Worm (Caenorhabditis elegans) whole organism, early embryonic: ENCODE results near the gene nep-11.

Experiments
- B0310.2 ChIP-seq: sonication (generic microtip); optimal IDR thresholded peaks from 2 replicates; lab custom pipeline; 2016; ENCODE audit warnings: mild to moderate bottlenecking, missing genetic modification characterization, missing compliant biosample characterization
- F13C5.2 ChIP-seq: sonication (generic microtip); optimal IDR thresholded peaks from 2 replicates; lab custom pipeline; 2017; ENCODE audit warnings: mild to moderate bottlenecking, missing genetic modification characterization, inconsistent platforms, missing compliant biosample characterization
- aly-1 ChIP-seq: sonication (generic microtip); optimal IDR thresholded peaks from 2 replicates; lab custom pipeline; 2016; ENCODE audit warnings: missing genetic modification characterization, missing compliant biosample characterization
- ama-1 ChIP-seq: fragments of 150-350 bp; optimal IDR thresholded peaks from 2 replicates; lab custom pipeline; 2014
- ceh-13 ChIP-seq: fragments of 200-800 bp; sonication (Bioruptor generic); optimal IDR thresholded peaks from 2 replicates; lab custom pipeline; 2018; ENCODE audit warnings: mild to moderate bottlenecking, missing genetic modification characterization, missing compliant biosample characterization
- ceh-36 ChIP-seq: sonication (generic microtip); optimal IDR thresholded peaks from 2 replicates; lab custom pipeline; 2016; ENCODE audit warnings: missing genetic modification characterization, inconsistent platforms, missing compliant biosample characterization
- ets-7 ChIP-seq: sonication (generic microtip); optimal IDR thresholded peaks from 2 replicates; lab custom pipeline; 2016; ENCODE audit warnings: missing genotype, missing genetic modification characterization, missing compliant biosample characterization
- flt-1 ChIP-seq: fragments of 200-800 bp; sonication (Bioruptor generic); IDR thresholded peaks from 2 replicates; pipeline ENCODE4 v1.3.6; 2022; ENCODE audit warnings: missing genetic modification characterization, missing compliant biosample characterization
- hmbx-1 ChIP-seq: sonication (generic microtip); optimal IDR thresholded peaks from 2 replicates; lab custom pipeline; 2016; ENCODE audit warnings: mild to moderate bottlenecking, missing genetic modification characterization, missing compliant biosample characterization
- hmg-4 ChIP-seq: fragments of 200-800 bp; sonication (Bioruptor generic); optimal IDR thresholded peaks from 2 replicates; lab custom pipeline; 2018; ENCODE audit warnings: mild to moderate bottlenecking, missing genetic modification characterization, missing compliant biosample characterization
- hnd-1 ChIP-seq: sonication (generic microtip); optimal IDR thresholded peaks from 2 replicates; lab custom pipeline; 2016; ENCODE audit warnings: missing genetic modification characterization, missing compliant biosample characterization
- pes-1 ChIP-seq: fragments of 200-800 bp; sonication (Bioruptor generic); IDR thresholded peaks from 2 replicates; pipeline ENCODE4 v1.3.6; 2022; ENCODE audit warnings: missing genetic modification reagents, missing genetic modification characterization, missing compliant biosample characterization
- scrt-1 ChIP-seq: fragments of 200-800 bp; sonication (Bioruptor generic); IDR thresholded peaks from 2 replicates; pipeline ENCODE4 v1.3.6; 2022; ENCODE audit warnings: missing genetic modification characterization, missing compliant biosample characterization
- sea-1 ChIP-seq: fragments of 200-800 bp; sonication (Bioruptor generic); conservative IDR thresholded peaks from 2 replicates; pipeline ENCODE4 v1.3.6; 2022; ENCODE audit warnings: missing genetic modification characterization, missing compliant biosample characterization
- tbx-11 ChIP-seq: fragments of 200-800 bp; sonication (Bioruptor generic); IDR thresholded peaks from 2 replicates; pipeline ENCODE4 v1.3.6; 2022; ENCODE audit warnings: missing genetic modification characterization, missing compliant biosample characterization
- tbx-37 ChIP-seq: fragments of 200-800 bp; sonication (Bioruptor generic); conservative IDR thresholded peaks from 2 replicates; pipeline ENCODE4 v1.3.6; 2022; ENCODE audit warnings: missing genetic modification reagents, missing genetic modification characterization, missing compliant biosample characterization
- tra-4 ChIP-seq: sonication (generic microtip); optimal IDR thresholded peaks from 2 replicates; lab custom pipeline; 2017; ENCODE audit warnings: missing genetic modification characterization, missing compliant biosample characterization

nep-11 gene

DNA sequence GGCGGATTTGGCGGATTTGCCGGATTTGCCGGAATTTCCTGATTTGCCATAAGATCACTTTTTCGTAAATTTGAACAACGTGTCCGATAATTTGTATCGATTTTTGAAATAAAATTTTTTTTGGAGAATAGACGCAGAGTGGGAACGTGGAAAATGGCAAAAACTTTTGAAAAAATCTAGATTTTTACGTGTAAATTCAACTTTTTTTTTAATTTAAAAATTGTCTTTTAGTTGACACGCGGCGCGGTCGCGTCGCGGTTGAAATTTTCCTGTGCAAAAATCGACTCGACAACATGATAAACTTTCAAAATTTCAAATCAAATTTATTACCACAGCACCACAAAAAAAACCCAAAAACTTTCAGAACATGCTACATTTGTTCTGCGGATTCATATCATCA, 29.8 kb downstream of the nep-11 start, which contains the start of gene nep-20:
Gene nep-20, minus strand, starts transcription at position 101 of the 400 bp plus-strand sequence.
- no peak for TF ChIP-seq B0310.2 (tag; lab: Kevin White, UChicago)

DNA sequence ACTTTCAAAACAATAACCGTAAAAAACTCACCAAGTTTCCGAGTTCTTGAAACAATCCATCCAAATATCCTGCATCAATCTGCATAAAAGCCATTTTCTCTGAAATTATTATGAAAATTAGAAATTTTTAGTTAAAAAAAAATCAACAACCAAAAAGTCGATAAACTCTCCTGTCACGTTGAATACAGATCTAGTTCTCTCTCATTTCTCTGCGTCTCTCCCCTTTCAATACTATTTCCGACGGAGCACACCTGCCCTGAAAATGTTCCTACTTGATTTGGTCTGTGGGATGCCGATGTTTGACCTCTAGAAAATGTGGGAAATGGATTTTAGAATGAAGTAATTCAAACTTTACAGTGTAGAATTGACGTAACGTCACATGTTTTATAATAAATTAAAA, 37.8 kb downstream of the nep-11 start, which contains the start of gene T06D4.6:
Gene T06D4.6, minus strand, starts transcription at position 101 of the 400 bp plus-strand sequence.
- TF ChIP-seq tbx-11 (GFP tag; lab: Robert Waterston, UW) (no peak), ceh-36 (no peak), hmg-4 (GFP tag; lab: Kevin White, UChicago) (no peak), aly-1 (no peak), hnd-1 (tag; lab: Kevin White, UChicago) (no peak), B0310.2 (tag; lab: Kevin White, UChicago) (no peak)

DNA sequence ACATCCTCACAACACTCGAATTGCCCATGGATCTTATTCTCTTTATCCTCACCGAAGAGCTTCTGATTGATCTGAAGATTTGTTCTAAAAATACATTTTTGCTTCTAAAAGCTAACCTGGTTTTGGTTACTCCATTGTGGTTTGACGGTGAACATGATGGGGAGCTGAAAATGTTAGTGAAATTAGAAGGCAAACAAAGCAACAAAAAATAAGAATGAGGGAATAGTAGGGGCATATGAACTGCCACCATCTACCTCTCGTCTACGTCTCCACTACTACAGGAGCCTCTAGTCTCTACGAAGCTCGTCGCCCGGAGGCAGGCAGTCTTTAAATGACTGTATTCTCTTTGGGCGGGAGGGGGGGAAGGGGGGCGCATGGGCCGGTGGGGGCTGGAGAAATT, 39.6 kb downstream of the nep-11 start, which contains the start of gene T06D4.2:
Gene T06D4.2, minus strand, starts transcription at position 170 of the 400 bp plus-strand sequence.
- TF ChIP-seq hnd-1 (tag; lab: Kevin White, UChicago) (no peak), flt-1 (no peak), sea-1 (GFP tag; lab: Robert Waterston, UW) (no peak), tra-4 (tag; lab: Kevin White, UChicago) (no peak), ama-1 (lab: Kevin White, UChicago) (no peak), scrt-1 (GFP tag; lab: Robert Waterston, UW) (no peak), pes-1 (GFP tag; lab: Robert Waterston, UW) (no peak), hmbx-1 (no peak)

DNA sequence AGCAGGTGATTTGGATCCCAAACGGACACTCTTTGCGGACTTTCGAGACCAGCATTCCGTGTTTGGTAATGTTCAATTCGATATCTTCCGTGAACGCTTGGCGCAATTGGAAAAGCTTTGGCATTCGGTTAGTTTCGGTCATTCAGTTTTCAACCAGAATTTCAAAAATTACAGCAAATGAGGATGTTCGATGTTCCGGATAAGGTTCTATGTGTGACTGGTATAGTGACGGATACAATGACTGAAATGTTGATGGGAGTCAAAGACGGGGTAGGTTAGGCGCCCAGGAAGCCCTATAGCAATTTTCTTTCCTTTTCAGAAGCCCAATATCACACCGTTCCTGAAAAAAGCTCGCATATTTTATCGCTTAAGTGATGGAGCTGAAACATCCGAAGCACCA, 42.2 kb downstream of the nep-11 start:
- TF ChIP-seq ama-1 (lab: Kevin White, UChicago): no peak

DNA sequence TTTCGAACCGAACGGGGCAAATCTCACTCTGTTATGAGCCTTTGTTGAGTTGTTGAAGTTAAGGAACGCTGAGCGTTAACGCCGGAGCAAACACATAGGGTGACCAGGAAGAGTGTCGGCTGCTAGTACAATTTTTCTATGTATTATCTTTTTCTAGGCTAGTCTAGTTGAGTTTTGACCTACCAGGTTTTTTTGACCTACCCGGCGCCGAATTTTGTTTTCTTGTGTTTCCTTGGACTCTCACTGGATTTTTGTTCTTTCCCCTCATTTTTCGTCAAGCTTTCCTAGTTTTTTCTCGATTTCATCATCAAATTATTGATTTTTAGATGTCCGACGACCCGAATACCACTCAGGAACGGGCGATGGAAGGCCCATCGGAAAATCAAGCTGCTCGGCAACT, 43.8 kb downstream of the nep-11 start, which contains the start of gene T06D4.1:
Gene T06D4.1, plus strand, starts transcription at position 321 of the 400 bp plus-strand sequence.
- TF ChIP-seq tra-4 (tag; lab: Kevin White, UChicago) (no peak), hnd-1 (tag; lab: Kevin White, UChicago) (no peak), tbx-11 (GFP tag; lab: Robert Waterston, UW) (no peak), sea-1 (GFP tag; lab: Robert Waterston, UW) (no peak), ets-7 (tag; lab: Kevin White, UChicago) (no peak)

DNA sequence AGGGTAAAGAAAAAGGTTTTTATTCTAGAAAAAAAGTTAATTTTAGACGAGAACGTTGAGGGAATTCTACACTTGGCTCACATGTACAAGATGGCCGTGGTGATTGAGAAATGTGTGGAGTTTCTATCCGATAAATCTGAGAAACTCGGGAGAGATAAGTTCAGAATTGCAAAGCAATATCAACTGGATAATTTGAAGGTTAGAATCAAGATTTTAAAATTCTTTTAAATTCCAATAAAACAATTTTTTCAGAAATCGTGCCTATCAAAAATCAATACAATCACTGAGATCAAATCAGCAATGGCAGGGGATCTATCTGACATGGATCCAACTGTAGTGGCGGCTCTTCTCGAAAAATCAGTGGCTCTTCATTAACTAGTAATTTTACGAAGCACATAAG, 47.1 kb downstream of the nep-11 start, which contains the start of gene Y49F6C.2:
Gene Y49F6C.2, plus strand, starts transcription at position 301 of the 400 bp plus-strand sequence.
- TF ChIP-seq tbx-37 (GFP tag; lab: Robert Waterston, UW): no peak
- no peak for TF ChIP-seq sea-1 (GFP tag; lab: Robert Waterston, UW)
- TF ChIP-seq scrt-1 (GFP tag; lab: Robert Waterston, UW): no peak
- no peak for TF ChIP-seq tbx-11 (GFP tag; lab: Robert Waterston, UW)
- no peak for TF ChIP-seq pes-1 (GFP tag; lab: Robert Waterston, UW)
- TF ChIP-seq hmg-4 (GFP tag; lab: Kevin White, UChicago): no peak
- TF ChIP-seq tra-4 (tag; lab: Kevin White, UChicago): no peak
- TF ChIP-seq hnd-1 (tag; lab: Kevin White, UChicago): no peak
- no peak for TF ChIP-seq flt-1

DNA sequence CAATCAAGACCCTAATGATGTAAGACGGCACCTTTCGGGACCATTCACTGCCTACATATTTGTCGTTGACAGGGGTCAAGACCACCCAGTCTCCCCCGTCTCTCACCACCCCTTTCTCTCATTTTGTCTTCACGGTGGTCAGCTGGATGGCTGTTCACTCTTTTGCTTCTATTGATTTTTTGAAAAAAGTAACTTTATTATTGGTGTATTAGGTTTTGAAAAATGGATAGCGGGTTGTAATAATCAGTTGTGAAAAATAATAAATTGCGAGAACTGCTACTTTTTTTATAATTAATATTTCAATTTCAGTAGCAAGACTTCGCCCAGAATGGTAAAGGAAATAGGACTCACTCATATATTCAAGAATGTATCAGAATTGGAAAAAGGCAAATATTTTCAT, 48.5 kb downstream of the nep-11 start, which contains the start of gene bath-9:
Gene bath-9, plus strand, starts transcription at position 301 of the 400 bp plus-strand sequence.
- TF ChIP-seq flt-1 (no peak), hmbx-1 (no peak), tra-4 (tag; lab: Kevin White, UChicago) (no peak), hnd-1 (tag; lab: Kevin White, UChicago) (no peak), sea-1 (GFP tag; lab: Robert Waterston, UW) (no peak), F13C5.2 (no peak), aly-1 (no peak), ama-1 (lab: Kevin White, UChicago) (no peak), B0310.2 (tag; lab: Kevin White, UChicago) (no peak), pes-1 (GFP tag; lab: Robert Waterston, UW) (no peak)

DNA sequence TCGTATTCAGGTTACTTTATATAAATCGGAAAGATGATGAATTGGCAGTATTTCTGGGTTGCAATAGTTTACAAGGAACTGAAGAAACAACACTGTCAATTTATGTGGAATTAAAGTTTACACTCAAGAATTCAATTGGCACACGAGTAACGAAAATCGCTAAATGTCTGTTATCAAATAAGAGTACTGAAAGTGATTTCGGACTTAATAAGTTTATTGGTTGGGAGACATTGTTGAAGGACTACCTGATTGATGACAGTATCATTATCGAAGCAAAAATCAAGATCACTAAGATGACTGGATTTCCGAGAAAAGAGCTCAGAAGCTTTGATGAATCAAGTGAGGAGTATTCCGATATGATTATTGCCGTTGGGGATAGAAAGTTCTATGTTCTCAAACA, 50.0 kb downstream of the nep-11 start:
- TF ChIP-seq ceh-36 (no peak), sea-1 (GFP tag; lab: Robert Waterston, UW) (no peak), ets-7 (tag; lab: Kevin White, UChicago) (no peak), aly-1 (no peak), hmbx-1 (no peak), ceh-13 (GFP tag; lab: Kevin White, UChicago) (no peak), pes-1 (GFP tag; lab: Robert Waterston, UW) (no peak), tbx-37 (GFP tag; lab: Robert Waterston, UW) (no peak), B0310.2 (tag; lab: Kevin White, UChicago) (no peak), hmg-4 (GFP tag; lab: Kevin White, UChicago) (no peak), tbx-11 (GFP tag; lab: Robert Waterston, UW) (no peak), F13C5.2 (no peak), scrt-1 (GFP tag; lab: Robert Waterston, UW) (no peak), flt-1 (no peak), hnd-1 (tag; lab: Kevin White, UChicago) (no peak), tra-4 (tag; lab: Kevin White, UChicago) (no peak), ama-1 (lab: Kevin White, UChicago) (no peak)

DNA sequence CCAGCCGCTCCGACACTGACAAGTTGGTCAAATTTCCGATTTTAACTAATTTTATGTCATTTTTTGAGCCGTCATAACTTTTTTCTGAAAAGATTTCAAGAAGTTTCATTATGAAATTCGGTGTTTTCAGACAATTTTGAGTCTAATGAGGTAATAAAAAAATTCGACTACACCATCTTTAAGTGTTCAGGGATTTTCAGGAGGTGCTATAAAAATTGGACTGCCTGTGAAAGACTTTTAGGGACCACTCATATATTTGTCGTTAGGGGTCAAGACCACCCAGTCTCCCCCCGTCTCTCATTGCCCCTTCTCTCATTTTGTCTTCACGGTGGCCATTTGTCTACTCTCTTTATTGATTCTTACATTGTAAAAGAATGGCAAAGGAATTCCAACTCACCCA, 50.6 kb downstream of the nep-11 start, which contains the start of gene bath-10:
Gene bath-10, plus strand, starts transcription at position 301 of the 400 bp plus-strand sequence.
- TF ChIP-seq flt-1 (no peak), ets-7 (tag; lab: Kevin White, UChicago) (no peak), ceh-13 (GFP tag; lab: Kevin White, UChicago) (no peak), hmbx-1 (no peak), tbx-11 (GFP tag; lab: Robert Waterston, UW) (no peak), hnd-1 (tag; lab: Kevin White, UChicago) (no peak), ama-1 (lab: Kevin White, UChicago) (no peak), F13C5.2 (no peak), B0310.2 (tag; lab: Kevin White, UChicago) (no peak), hmg-4 (GFP tag; lab: Kevin White, UChicago) (no peak), sea-1 (GFP tag; lab: Robert Waterston, UW) (no peak), tbx-37 (GFP tag; lab: Robert Waterston, UW) (no peak), aly-1 (no peak), pes-1 (GFP tag; lab: Robert Waterston, UW) (no peak), ceh-36 (no peak), tra-4 (tag; lab: Kevin White, UChicago) (no peak), scrt-1 (GFP tag; lab: Robert Waterston, UW) (no peak)
